Worm (Caenorhabditis elegans) whole organism, L1 larva: Measurements from ENCODE around the gene col-106.

Source experiments
- C04F5.9 ChIP-seq: sonication (generic microtip); optimal IDR thresholded peaks from 2 replicates; lab custom pipeline; 2016; ENCODE audit warnings: missing genetic modification characterization, missing compliant biosample characterization
- C16A3.4 ChIP-seq: fragments of 150-350 bp; optimal IDR thresholded peaks from 2 replicates; lab custom pipeline; 2014; ENCODE audit warnings: missing biosample characterization, missing genetic modification characterization
- C34B4.2 ChIP-seq: sonication (generic microtip); optimal IDR thresholded peaks from 2 replicates; lab custom pipeline; 2017; ENCODE audit warnings: mild to moderate bottlenecking, missing genetic modification characterization, missing compliant biosample characterization
- Y116A8C.19 ChIP-seq: sonication (generic microtip); optimal IDR thresholded peaks from 2 replicates; lab custom pipeline; 2016; ENCODE audit warnings: missing compliant biosample characterization, missing genetic modification characterization, borderline replicate concordance
- aha-1 ChIP-seq: fragments of 150-350 bp; optimal IDR thresholded peaks from 2 replicates; lab custom pipeline; 2014; ENCODE audit warnings: missing biosample characterization, missing genetic modification characterization
- alr-1 ChIP-seq: fragments of 200-800 bp; sonication (Bioruptor generic); optimal IDR thresholded peaks from 2 replicates; lab custom pipeline; 2018; ENCODE audit warnings: borderline replicate concordance, mild to moderate bottlenecking, missing genetic modification characterization, missing compliant biosample characterization
- aly-2 ChIP-seq: fragments of 150-350 bp; optimal IDR thresholded peaks from 2 replicates; lab custom pipeline; 2014; ENCODE audit warnings: missing biosample characterization, missing genetic modification characterization
- ama-1 ChIP-seq: fragments of 150-350 bp; optimal IDR thresholded peaks from 2 replicates; lab custom pipeline; 2014
- blmp-1 ChIP-seq: fragments of 150-350 bp; optimal IDR thresholded peaks from 2 replicates; lab custom pipeline; 2014; ENCODE audit warnings: missing biosample characterization, missing genetic modification characterization
- ceh-63 ChIP-seq: fragments of 200-800 bp; sonication (Bioruptor generic); optimal IDR thresholded peaks from 2 replicates; lab custom pipeline; 2018; ENCODE audit warnings: mild to moderate bottlenecking, missing genetic modification characterization, missing compliant biosample characterization
- ceh-90 ChIP-seq: sonication (generic microtip); optimal IDR thresholded peaks from 2 replicates; lab custom pipeline; 2016; ENCODE audit warnings: missing genetic modification characterization, missing compliant biosample characterization
- dsc-1 ChIP-seq: sonication (generic microtip); optimal IDR thresholded peaks from 2 replicates; lab custom pipeline; 2016; ENCODE audit warnings: mild to moderate bottlenecking, missing genetic modification characterization, missing compliant biosample characterization
- efl-3 ChIP-seq: fragments of 200-800 bp; sonication (Bioruptor generic); optimal IDR thresholded peaks from 2 replicates; lab custom pipeline; 2018; ENCODE audit warnings: mild to moderate bottlenecking, missing genetic modification characterization, missing compliant biosample characterization
- egl-13 ChIP-seq: sonication (generic microtip); optimal IDR thresholded peaks from 2 replicates; lab custom pipeline; 2016; ENCODE audit warnings: missing genotype, missing genetic modification reagents, missing genetic modification characterization, missing compliant biosample characterization
- egl-27 ChIP-seq, 2 experiments: fragments of 150-350 bp in 1 of 2; sonication (generic microtip); optimal IDR thresholded peaks; 3 replicates each; lab custom pipeline; 2017 to 2018; ENCODE audit warnings: missing biosample characterization in 2 of 2, missing genetic modification characterization in 2 of 2, missing genetic modification reagents in 2 of 2
- elt-2 ChIP-seq: sonication (generic microtip); optimal IDR thresholded peaks from 2 replicates; lab custom pipeline; 2016; ENCODE audit warnings: missing genetic modification characterization, mild to moderate bottlenecking, inconsistent platforms, missing compliant biosample characterization, missing genetic modification reagents
- fkh-4 ChIP-seq: sonication (generic microtip); optimal IDR thresholded peaks from 2 replicates; lab custom pipeline; 2016; ENCODE audit warnings: missing compliant biosample characterization, missing genetic modification characterization, borderline replicate concordance
- fkh-8 ChIP-seq: sonication (generic microtip); optimal IDR thresholded peaks from 2 replicates; lab custom pipeline; 2016; ENCODE audit warnings: mild to moderate bottlenecking, missing genetic modification characterization, missing compliant biosample characterization
- fos-1 ChIP-seq: fragments of 150-350 bp; optimal IDR thresholded peaks from 2 replicates; lab custom pipeline; 2014; ENCODE audit warnings: missing biosample characterization, missing genetic modification characterization
- grh-1 ChIP-seq: fragments of 200-800 bp; sonication (Bioruptor generic); IDR thresholded peaks from 2 replicates; pipeline ENCODE4 v1.3.6; 2022; ENCODE audit warnings: missing genetic modification reagents, missing genetic modification characterization, missing compliant biosample characterization
- hlh-17 ChIP-seq: fragments of 200-800 bp; sonication (Bioruptor generic); optimal IDR thresholded peaks from 2 replicates; lab custom pipeline; 2018; ENCODE audit warnings: missing genetic modification characterization, mild to moderate bottlenecking, missing compliant biosample characterization, moderate library complexity, borderline replicate concordance
- hpl-2 ChIP-seq: fragments of 150-350 bp; optimal IDR thresholded peaks from 2 replicates; lab custom pipeline; 2014; ENCODE audit warnings: missing biosample characterization, missing genetic modification reagents, missing genetic modification characterization
- isw-1 ChIP-seq: fragments of 200-800 bp; sonication (Bioruptor generic); IDR thresholded peaks from 2 replicates; pipeline ENCODE4 v1.3.6; 2022; ENCODE audit warnings: missing genetic modification characterization, missing compliant biosample characterization
- lin-15B ChIP-seq: fragments of 150-350 bp; sonication (generic microtip); optimal IDR thresholded peaks from 3 replicates; lab custom pipeline; 2014; ENCODE audit warnings: missing biosample characterization, missing genetic modification characterization
- mdl-1 ChIP-seq, 2 experiments: fragments of 150-350 bp; optimal IDR thresholded peaks; 2 replicates each; lab custom pipeline; 2014 to 2017; ENCODE audit warnings: missing biosample characterization in 2 of 2, missing genetic modification characterization in 2 of 2, inconsistent platforms in 1 of 2
- mep-1 ChIP-seq: fragments of 150-350 bp; optimal IDR thresholded peaks from 2 replicates; lab custom pipeline; 2014; ENCODE audit warnings: missing biosample characterization, missing genetic modification characterization
- nhr-12 ChIP-seq: sonication (generic microtip); optimal IDR thresholded peaks from 2 replicates; lab custom pipeline; 2017; ENCODE audit warnings: missing biosample characterization, missing genetic modification characterization
- nhr-19 ChIP-seq: fragments of 200-800 bp; sonication (Bioruptor generic); conservative IDR thresholded peaks from 2 replicates; pipeline ENCODE4 v1.3.6; 2022; ENCODE audit warnings: missing genetic modification characterization, missing compliant biosample characterization
- nhr-20 ChIP-seq: sonication (generic microtip); optimal IDR thresholded peaks from 2 replicates; lab custom pipeline; 2016; ENCODE audit warnings: mild to moderate bottlenecking, missing genetic modification characterization, missing compliant biosample characterization
- nhr-237 ChIP-seq: fragments of 150-350 bp; optimal IDR thresholded peaks from 2 replicates; lab custom pipeline; 2014; ENCODE audit warnings: missing biosample characterization, missing genetic modification characterization
- nhr-47 ChIP-seq: sonication (generic microtip); optimal IDR thresholded peaks from 2 replicates; lab custom pipeline; 2016; ENCODE audit warnings: mild to moderate bottlenecking, missing genetic modification characterization, moderate library complexity, missing compliant biosample characterization
- nhr-71 ChIP-seq: sonication (generic microtip); optimal IDR thresholded peaks from 2 replicates; lab custom pipeline; 2016; ENCODE audit warnings: mild to moderate bottlenecking, missing genetic modification characterization, moderate library complexity, missing compliant biosample characterization
- nhr-85 ChIP-seq: sonication (generic microtip); peaks from one replicate; lab custom pipeline; 2016; ENCODE audit warnings: missing genetic modification characterization, inconsistent platforms, missing compliant biosample characterization
- nhr-90 ChIP-seq: sonication (generic microtip); optimal IDR thresholded peaks from 2 replicates; lab custom pipeline; 2016; ENCODE audit warnings: mild to moderate bottlenecking, missing genetic modification characterization, missing compliant biosample characterization; ENCODE audit not compliant: poor library complexity
- snpc-4 ChIP-seq: fragments of 150-350 bp; optimal IDR thresholded peaks from 2 replicates; lab custom pipeline; 2014; ENCODE audit warnings: missing biosample characterization, missing genetic modification characterization
- swsn-7 ChIP-seq: sonication (generic microtip); optimal IDR thresholded peaks from 2 replicates; lab custom pipeline; 2016; ENCODE audit warnings: missing genetic modification characterization, missing compliant biosample characterization
- tlp-1 ChIP-seq: fragments of 150-350 bp; optimal IDR thresholded peaks from 2 replicates; lab custom pipeline; 2014; ENCODE audit warnings: missing biosample characterization, missing genetic modification characterization
- unc-98 ChIP-seq: fragments of 200-800 bp; sonication (Bioruptor generic); IDR thresholded peaks from 2 replicates; pipeline ENCODE4 v1.3.6; 2022; ENCODE audit warnings: missing genetic modification characterization, missing compliant biosample characterization
- ztf-11 ChIP-seq, 2 experiments: sonication (generic microtip); optimal IDR thresholded peaks; 2 replicates each; lab custom pipeline; 2016 to 2017; ENCODE audit warnings: missing genetic modification characterization in 2 of 2, missing biosample characterization in 1 of 2, missing compliant biosample characterization in 1 of 2

Gene col-106

ce11 chrIV:1419795-1420509 is 40.6 kb downstream of the col-106 start, which contains the start of gene Y77E11A.7 (continued):
- TF ChIP-seq nhr-12 (tag; lab: Kevin White, UChicago) (no peak), nhr-20 (peak; percentile 86), ztf-11 (tag; optimal IDR thresholded peaks at IDR 0.05; lab: Kevin White, UChicago) (peak in 1 of 2 experiments; percentile 58), blmp-1 (peak; percentile 31), nhr-85 (tag; lab: Kevin White, UChicago) (peak; percentile 69), ceh-90 (tag; lab: Kevin White, UChicago) (peak; percentile 32), aly-2 (peak; percentile 41), nhr-71 (peak; percentile 94), mep-1 (peak; percentile 75), egl-13 (no peak), hpl-2 (GFP tag; lab: Kevin White, UChicago) (peak; percentile 1), alr-1 (tag; lab: Kevin White, UChicago) (no peak), nhr-19 (peak; percentile 75), tlp-1 (no peak), C16A3.4 (tag; lab: Kevin White, UChicago) (peak; percentile 95), egl-27 (tag; optimal IDR thresholded peaks at IDR 0.05; lab: Kevin White, UChicago) (peak; percentile 57 to 68), mdl-1 (tag; optimal IDR thresholded peaks at IDR 0.05; lab: Kevin White, UChicago) (peak in 1 of 2 experiments; percentile 87), snpc-4 (peak; percentile 83), lin-15B (tag; lab: Kevin White, UChicago) (peak; percentile 99), hlh-17 (GFP tag; lab: Kevin White, UChicago) (no peak), aha-1 (tag; lab: Kevin White, UChicago) (no peak), nhr-47 (tag; lab: Kevin White, UChicago) (peak; percentile 91), ama-1 (lab: Kevin White, UChicago) (no peak), C04F5.9 (tag; lab: Kevin White, UChicago) (peak; percentile 61), efl-3 (GFP tag; lab: Kevin White, UChicago) (no peak), fkh-4 (tag; lab: Kevin White, UChicago) (no peak), nhr-237 (tag; lab: Kevin White, UChicago) (peak; percentile 89), ceh-63 (GFP tag; lab: Kevin White, UChicago) (no peak), dsc-1 (tag; lab: Kevin White, UChicago) (peak; percentile 68), nhr-90 (tag; lab: Kevin White, UChicago) (peak; percentile 81), fos-1 (peak; percentile 70), C34B4.2 (tag; lab: Kevin White, UChicago) (no peak), elt-2 (tag; lab: Kevin White, UChicago) (peak; percentile 12)

ce11 chrIV:1409941-1410340 is 50.6 kb downstream of the col-106 start, which contains the start of gene rpc-11:
Gene rpc-11 (minus strand): TSS chrIV:1410041.
- no peak for TF ChIP-seq nhr-20
- no peak for TF ChIP-seq isw-1 (GFP tag; lab: Robert Waterston, UW)
- no peak for TF ChIP-seq swsn-7 (tag; lab: Kevin White, UChicago)
- no peak for TF ChIP-seq grh-1 (GFP tag; lab: Robert Waterston, UW)
- TF ChIP-seq fkh-8, result no peak
- TF ChIP-seq hlh-17 (GFP tag; lab: Kevin White, UChicago), result no peak
- TF ChIP-seq C04F5.9 (tag; lab: Kevin White, UChicago), result no peak
- TF ChIP-seq aha-1 (tag; lab: Kevin White, UChicago), result no peak
- TF ChIP-seq unc-98 (GFP tag; lab: Robert Waterston, UW), result no peak
- no peak for TF ChIP-seq egl-27 (tag; optimal IDR thresholded peaks at IDR 0.05; lab: Kevin White, UChicago)
- TF ChIP-seq Y116A8C.19 (tag; lab: Kevin White, UChicago), result no peak
- no peak for TF ChIP-seq tlp-1
- TF ChIP-seq ztf-11 (tag; optimal IDR thresholded peaks at IDR 0.05; lab: Kevin White, UChicago), result no peak
- TF ChIP-seq aly-2, result no peak
- TF ChIP-seq, all 84 proteins: peak for 0
